Fruit fly (Drosophila melanogaster) whole organism, wandering third instar larva: Measurements from ENCODE around the gene CG18265.

Experiments used
- Abd-B ChIP-seq: fragments of >200 bp; optimal IDR thresholded peaks from 2 replicates; lab custom pipeline; 2017; ENCODE audit warnings: missing biosample characterization, missing genetic modification characterization
- CG32264 ChIP-seq: fragments of 200-800 bp; sonication (Bioruptor generic); optimal IDR thresholded peaks from 2 replicates; lab custom pipeline; 2016; ENCODE audit warnings: missing biosample characterization, missing genetic modification characterization
- CG9705 ChIP-seq: fragments of 200-800 bp; sonication (Bioruptor generic); optimal IDR thresholded peaks from 2 replicates; lab custom pipeline; 2018; ENCODE audit warnings: missing biosample characterization, mild to moderate bottlenecking, missing genetic modification characterization
- CrebA ChIP-seq: fragments of 200-800 bp; sonication (Bioruptor generic); optimal IDR thresholded peaks from 2 replicates; lab custom pipeline; 2016; ENCODE audit warnings: missing biosample characterization, mild to moderate bottlenecking, missing genetic modification characterization, borderline replicate concordance
- Dfd ChIP-seq: fragments of >200 bp; optimal IDR thresholded peaks from 2 replicates; lab custom pipeline; 2017; ENCODE audit warnings: missing biosample characterization, missing genetic modification characterization
- Dif ChIP-seq: fragments of 200-275, 200-300 bp; sonication (Bioruptor generic); optimal IDR thresholded peaks from 2 replicates; lab custom pipeline; 2018; ENCODE audit warnings: missing biosample characterization, missing genetic modification characterization; ENCODE audit not compliant: partially characterized antibody
- GATAd ChIP-seq: sonication (Bioruptor generic); optimal IDR thresholded peaks from 2 replicates; lab custom pipeline; 2016; ENCODE audit warnings: missing biosample characterization, missing genetic modification characterization
- HLH106 ChIP-seq: fragments of 200-800 bp; optimal IDR thresholded peaks from 3 replicates; lab custom pipeline; 2019; ENCODE audit warnings: missing biosample characterization, mild to moderate bottlenecking, missing genetic modification characterization, moderate library complexity
- Hnf4 ChIP-seq: fragments of 200-800 bp; sonication (Bioruptor generic); optimal IDR thresholded peaks from 2 replicates; lab custom pipeline; 2016; ENCODE audit warnings: missing biosample characterization, mild to moderate bottlenecking, missing genetic modification characterization
- Hr78 ChIP-seq: fragments of >200 bp; optimal IDR thresholded peaks from 2 replicates; lab custom pipeline; 2017; ENCODE audit warnings: missing biosample characterization, missing genetic modification characterization
- Hr83 ChIP-seq: fragments of 200-300 bp; sonication (Bioruptor generic); optimal IDR thresholded peaks from 2 replicates; lab custom pipeline; 2016; ENCODE audit warnings: missing biosample characterization, mild to moderate bottlenecking, missing genetic modification characterization, moderate library complexity; ENCODE audit not compliant: poor library complexity, severe bottlenecking
- Jra ChIP-seq: sonication (Bioruptor generic); optimal IDR thresholded peaks from 2 replicates; lab custom pipeline; 2016; ENCODE audit warnings: missing biosample characterization, missing genetic modification characterization
- Mio ChIP-seq: sonication (Bioruptor generic); optimal IDR thresholded peaks from 2 replicates; lab custom pipeline; 2016; ENCODE audit warnings: missing biosample characterization, missing genetic modification characterization
- Myc ChIP-seq: fragments of >200 bp; optimal IDR thresholded peaks from 2 replicates; lab custom pipeline; 2017
- N ChIP-seq: fragments of >200 bp; optimal IDR thresholded peaks from 2 replicates; lab custom pipeline; 2018; ENCODE audit warnings: missing biosample characterization, missing external identifiers, missing genetic modification characterization
- OdsH ChIP-seq: fragments of 200-800 bp; sonication (Bioruptor generic); optimal IDR thresholded peaks from 2 replicates; lab custom pipeline; 2016; ENCODE audit warnings: missing biosample characterization, mild to moderate bottlenecking, missing genetic modification characterization
- Rel ChIP-seq, 2 experiments: fragments of 200-800 bp; sonication (Bioruptor generic) in 1 of 2; optimal IDR thresholded peaks; 2 replicates in 1 of 2; 3 replicates in 1 of 2; lab custom pipeline; 2016 to 2019; ENCODE audit warnings: mild to moderate bottlenecking in 2 of 2, missing biosample characterization in 2 of 2, missing genetic modification characterization in 2 of 2, moderate library complexity in 1 of 2
- Sp1 ChIP-seq: fragments of 200-800 bp; sonication (Bioruptor generic); optimal IDR thresholded peaks from 3 replicates; lab custom pipeline; 2019; ENCODE audit warnings: missing biosample characterization, mild to moderate bottlenecking, missing genetic modification characterization, moderate library complexity
- Vsx2 ChIP-seq: fragments of 200-300, 225-300 bp; sonication (Bioruptor generic); optimal IDR thresholded peaks from 2 replicates; lab custom pipeline; 2018; ENCODE audit warnings: missing biosample characterization, missing genetic modification characterization; ENCODE audit not compliant: partially characterized antibody
- br ChIP-seq: fragments of 200-800 bp; sonication (Bioruptor generic); optimal IDR thresholded peaks from 2 replicates; lab custom pipeline; 2016; ENCODE audit warnings: missing biosample characterization, missing genetic modification characterization
- brk ChIP-seq: fragments of 200-800 bp; sonication (Bioruptor generic); optimal IDR thresholded peaks from 2 replicates; lab custom pipeline; 2016; ENCODE audit warnings: missing biosample characterization, mild to moderate bottlenecking, missing genetic modification characterization
- dl ChIP-seq, 2 experiments: fragments of 175-275, 200-275 bp in 1 of 2; fragments of 200-275 bp in 1 of 2; sonication (Bioruptor generic); optimal IDR thresholded peaks; lab custom pipeline; 2018; ENCODE audit warnings: mild to moderate bottlenecking in 2 of 2, missing biosample characterization in 2 of 2, missing genetic modification characterization in 2 of 2, moderate library complexity in 2 of 2; ENCODE audit not compliant: partially characterized antibody in 2 of 2, insufficient read depth in 1 of 2
- dmrt93B ChIP-seq: fragments of 200-800 bp; sonication (Bioruptor generic); optimal IDR thresholded peaks from 2 replicates; lab custom pipeline; 2018; ENCODE audit warnings: missing biosample characterization, mild to moderate bottlenecking, missing genetic modification characterization
- dsf ChIP-seq: sonication (Bioruptor generic); optimal IDR thresholded peaks from 2 replicates; lab custom pipeline; 2016; ENCODE audit warnings: missing biosample characterization, missing genetic modification characterization, borderline replicate concordance
- ey ChIP-seq: fragments of 200-800 bp; sonication (Bioruptor generic); optimal IDR thresholded peaks from 2 replicates; lab custom pipeline; 2016; ENCODE audit warnings: missing biosample characterization, missing genetic modification characterization
- foxo ChIP-seq, 2 experiments: fragments of 200-800 bp; sonication (Bioruptor generic); optimal IDR thresholded peaks; 2 replicates in 1 of 2; 3 replicates in 1 of 2; lab custom pipeline; 2016 to 2017; ENCODE audit warnings: missing biosample characterization in 2 of 2, missing genetic modification characterization in 2 of 2
- fru ChIP-seq: fragments of 200-800 bp; sonication (Bioruptor generic); optimal IDR thresholded peaks from 3 replicates; lab custom pipeline; 2016; ENCODE audit warnings: missing biosample characterization, mild to moderate bottlenecking, missing genetic modification characterization
- h ChIP-seq: fragments of 200-800 bp; sonication (Bioruptor generic); optimal IDR thresholded peaks from 3 replicates; lab custom pipeline; 2016; ENCODE audit warnings: missing biosample characterization, mild to moderate bottlenecking, missing genetic modification characterization
- jim ChIP-seq: fragments of 175-275, 200-325 bp; sonication (Bioruptor generic); optimal IDR thresholded peaks from 2 replicates; lab custom pipeline; 2016; ENCODE audit warnings: missing biosample characterization, mild to moderate bottlenecking, missing genetic modification characterization
- lola ChIP-seq: fragments of >200 bp; optimal IDR thresholded peaks from 2 replicates; lab custom pipeline; 2017; ENCODE audit warnings: missing biosample characterization, missing genetic modification characterization
- pan ChIP-seq: fragments of >200 bp; optimal IDR thresholded peaks from 2 replicates; lab custom pipeline; 2017
- psq ChIP-seq: fragments of 200-800 bp; sonication (Bioruptor generic); optimal IDR thresholded peaks from 3 replicates; lab custom pipeline; 2017; ENCODE audit warnings: missing biosample characterization, mild to moderate bottlenecking, missing genetic modification characterization, moderate library complexity
- rgr ChIP-seq: fragments of 200-800 bp; sonication (Bioruptor generic); optimal IDR thresholded peaks from 3 replicates; lab custom pipeline; 2016; ENCODE audit warnings: missing biosample characterization, mild to moderate bottlenecking, missing genetic modification characterization
- sage ChIP-seq: fragments of 200-800 bp; sonication (Bioruptor generic); optimal IDR thresholded peaks from 2 replicates; lab custom pipeline; 2016; ENCODE audit warnings: missing biosample characterization, mild to moderate bottlenecking, missing genetic modification characterization
- sv ChIP-seq: fragments of 200-800 bp; sonication (Bioruptor generic); optimal IDR thresholded peaks from 3 replicates; lab custom pipeline; 2016; ENCODE audit warnings: missing biosample characterization, missing genetic modification characterization
- tai ChIP-seq: sonication (Bioruptor generic); optimal IDR thresholded peaks from 2 replicates; lab custom pipeline; 2016; ENCODE audit warnings: missing biosample characterization, missing genetic modification characterization
- usp ChIP-seq: fragments of >200 bp; optimal IDR thresholded peaks from 2 replicates; lab custom pipeline; 2017; ENCODE audit warnings: missing biosample characterization, missing genetic modification characterization
- woc ChIP-seq: sonication (Bioruptor generic); optimal IDR thresholded peaks from 2 replicates; lab custom pipeline; 2016; ENCODE audit warnings: missing biosample characterization, mild to moderate bottlenecking, missing genetic modification characterization

CG18265 gene

dm6 chr3L:17432947-17433346 lies 6.3 kb upstream of the CG18265 start, which contains the start of gene frc:
Gene frc, minus strand, starts transcription at chr3L:17433190.
- TF ChIP-seq sv (GFP tag; lab: Kevin White, UChicago) (no peak), Rel (GFP tag; optimal IDR thresholded peaks at IDR 0.05; lab: Kevin White, UChicago) (no peak), Rel (tag; optimal IDR thresholded peaks at IDR 0.05; lab: Kevin White, UChicago) (peak; percentile 5)

dm6 chr3L:17433555-17433954 lies 5.6 kb upstream of the CG18265 start, which contains the start of the genes Coq4 and CG32176:
Gene Coq4, minus strand, starts transcription at chr3L:17433621.
Gene CG32176, plus strand, starts transcription at chr3L:17433868.
- TF ChIP-seq usp (GFP tag; lab: Kevin White, UChicago), result no peak
- peak; percentile 97 for TF ChIP-seq HLH106 (tag; lab: Kevin White, UChicago)
- no peak for TF ChIP-seq dl (GFP tag; optimal IDR thresholded peaks at IDR 0.05; lab: Kevin White, UChicago; ENCODE audit: insufficient read depth in 1 of 2, partially characterized antibody in 2 of 2)
- TF ChIP-seq Hr78 (GFP tag; lab: Kevin White, UChicago), result no peak
- TF ChIP-seq GATAd (GFP tag; lab: Kevin White, UChicago), result peak; percentile 96
- peak; percentile 90 to 99 for TF ChIP-seq foxo (GFP tag; optimal IDR thresholded peaks at IDR 0.05; lab: Kevin White, UChicago)
- TF ChIP-seq Jra, result peak; percentile 96
- TF ChIP-seq Vsx2 (GFP tag; lab: Kevin White, UChicago), result no peak
- peak; percentile 98 for TF ChIP-seq ey (GFP tag; lab: Kevin White, UChicago)
- no peak for TF ChIP-seq CrebA (GFP tag; lab: Kevin White, UChicago)
- TF ChIP-seq dmrt93B (GFP tag; lab: Kevin White, UChicago), result peak; percentile 92
- TF ChIP-seq pan, result no peak
- peak; percentile 97 for TF ChIP-seq tai (GFP tag; lab: Kevin White, UChicago)
- TF ChIP-seq Mio (GFP tag; lab: Kevin White, UChicago), result peak; percentile 82
- TF ChIP-seq Rel (GFP tag; optimal IDR thresholded peaks at IDR 0.05; lab: Kevin White, UChicago), result peak; percentile 42
- TF ChIP-seq Rel (tag; optimal IDR thresholded peaks at IDR 0.05; lab: Kevin White, UChicago), result peak; percentile 82
- TF ChIP-seq CG32264 (GFP tag; lab: Kevin White, UChicago), result peak; percentile 94
- peak; percentile 98 for TF ChIP-seq br (GFP tag; lab: Kevin White, UChicago)
- no peak for TF ChIP-seq Myc (lab: Kevin White, UChicago)
- peak; percentile 95 for TF ChIP-seq CG9705 (GFP tag; lab: Kevin White, UChicago)
- TF ChIP-seq Dfd, result no peak
- TF ChIP-seq rgr (GFP tag; lab: Kevin White, UChicago), result peak; percentile 99
- TF ChIP-seq Hr83 (GFP tag; lab: Kevin White, UChicago), result peak; percentile 91
- peak; percentile 95 for TF ChIP-seq brk (GFP tag; lab: Kevin White, UChicago)
- TF ChIP-seq lola (GFP tag; lab: Kevin White, UChicago), result no peak
- peak; percentile 97 for TF ChIP-seq fru (GFP tag; lab: Kevin White, UChicago)
- no peak for TF ChIP-seq N (GFP tag; lab: Kevin White, UChicago)
- peak; percentile 98 for TF ChIP-seq h (GFP tag; lab: Kevin White, UChicago)
- peak; percentile 95 for TF ChIP-seq dsf
- TF ChIP-seq sage (GFP tag; lab: Kevin White, UChicago), result peak; percentile 88
- TF ChIP-seq Sp1 (GFP tag; lab: Kevin White, UChicago), result peak; percentile 94
- TF ChIP-seq jim (GFP tag; lab: Kevin White, UChicago), result peak; percentile 46
- TF ChIP-seq sv (GFP tag; lab: Kevin White, UChicago), result peak; percentile 99
- no peak for TF ChIP-seq Abd-B (GFP tag; lab: Kevin White, UChicago)
- peak; percentile 98 for TF ChIP-seq Hnf4
- TF ChIP-seq psq (GFP tag; lab: Kevin White, UChicago), result peak; percentile 92
- TF ChIP-seq OdsH, result peak; percentile 96
- TF ChIP-seq woc (GFP tag; lab: Kevin White, UChicago), result peak; percentile 96
- no peak for TF ChIP-seq Dif (GFP tag; lab: Kevin White, UChicago)
